Worm (Caenorhabditis elegans): ENCODE results near the gene rps-23.
A peak's percentile ranks its signal among the peaks of the same experiment; 100 is the strongest.

The rps-23 gene

DNA sequence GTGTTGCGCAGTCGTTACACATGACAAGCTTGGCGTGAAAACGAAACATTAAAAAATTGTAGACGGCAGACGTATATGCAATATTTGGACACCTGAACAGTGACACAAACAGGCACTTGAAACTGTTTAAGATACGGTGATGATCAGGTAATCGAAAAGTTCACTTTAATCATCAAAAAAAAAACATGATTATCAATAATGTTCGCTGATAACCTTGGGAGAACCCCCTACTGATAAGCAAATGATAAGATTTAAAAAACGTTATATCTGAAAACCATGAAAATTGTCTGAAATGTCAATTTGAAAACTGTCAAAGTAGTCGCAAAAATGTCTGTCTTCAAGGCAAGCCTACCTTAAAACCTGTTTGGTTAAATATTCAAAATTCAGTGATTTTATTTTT is 9.1 kb upstream of the rps-23 start:
- no peak for TF ChIP-seq dpl-1 (GFP tag; optimal IDR thresholded peaks at IDR 0.05)
- peak; percentile 19 for TF ChIP-seq atf-7 (tag; optimal IDR thresholded peaks at IDR 0.05)
- TF ChIP-seq dox-1 (GFP tag; IDR thresholded peaks at IDR 0.05), result peak; percentile 47; the same call in 1 of the 2 replicates
- peak; percentile 69 for TF ChIP-seq unc-62 (GFP tag; optimal IDR thresholded peaks at IDR 0.05)
- peak; percentile 93 for TF ChIP-seq nhr-80 (tag; optimal IDR thresholded peaks at IDR 0.05)
- TF ChIP-seq lin-40 (tag; optimal IDR thresholded peaks at IDR 0.05), result peak; percentile 19
- no peak for TF ChIP-seq die-1 (tag; optimal IDR thresholded peaks at IDR 0.05)
- no peak for TF ChIP-seq rec-8 (tag; optimal IDR thresholded peaks at IDR 0.05)
- peak; percentile 10 for TF ChIP-seq lin-54 (GFP tag; optimal IDR thresholded peaks at IDR 0.05)

DNA sequence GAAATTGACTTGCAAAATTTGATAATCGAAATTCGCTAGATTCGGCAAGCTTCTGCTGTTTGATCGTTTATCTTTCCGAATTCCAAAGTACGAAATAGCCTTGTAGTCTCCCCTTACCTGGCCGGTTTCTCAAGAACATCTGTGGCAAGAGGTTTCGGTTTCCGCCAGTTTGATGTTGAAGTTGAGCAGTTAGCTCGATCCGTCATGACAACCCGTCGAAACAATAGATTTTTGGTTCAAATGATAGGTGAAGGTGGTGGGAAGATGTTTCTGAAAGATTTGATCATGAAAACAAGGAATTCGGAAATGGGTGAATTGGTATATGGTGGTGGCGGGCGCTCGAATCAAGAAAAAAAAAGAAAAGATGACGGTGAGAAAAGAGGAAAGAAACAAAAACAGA is 7.6 kb upstream of the rps-23 start, which contains the start of gene acs-20:
acs-20 (minus strand) TSS at position 270 of the 400 bp plus-strand sequence.
- no peak for TF ChIP-seq unc-62 (GFP tag; optimal IDR thresholded peaks at IDR 0.05)
- no peak for TF ChIP-seq lag-1 (GFP tag; IDR thresholded peaks at IDR 0.05)
- TF ChIP-seq K12H6.12 (tag; optimal IDR thresholded peaks at IDR 0.05), result no peak
- no peak for TF ChIP-seq lir-1 (GFP tag; conservative IDR thresholded peaks at IDR 0.05)
- no peak for TF ChIP-seq F23B12.7 (tag; optimal IDR thresholded peaks at IDR 0.05; ENCODE audit: insufficient read depth)
- no peak for TF ChIP-seq snpc-4 (GFP tag; optimal IDR thresholded peaks at IDR 0.05)
- TF ChIP-seq snpc-4 (tag; optimal IDR thresholded peaks at IDR 0.05), result no peak
- TF ChIP-seq ekl-4 (GFP tag; IDR thresholded peaks at IDR 0.05), result no peak
- no peak for TF ChIP-seq T07F8.4 (tag; optimal IDR thresholded peaks at IDR 0.05)
- TF ChIP-seq sptf-2 (GFP tag; optimal IDR thresholded peaks at IDR 0.05), result no peak

DNA sequence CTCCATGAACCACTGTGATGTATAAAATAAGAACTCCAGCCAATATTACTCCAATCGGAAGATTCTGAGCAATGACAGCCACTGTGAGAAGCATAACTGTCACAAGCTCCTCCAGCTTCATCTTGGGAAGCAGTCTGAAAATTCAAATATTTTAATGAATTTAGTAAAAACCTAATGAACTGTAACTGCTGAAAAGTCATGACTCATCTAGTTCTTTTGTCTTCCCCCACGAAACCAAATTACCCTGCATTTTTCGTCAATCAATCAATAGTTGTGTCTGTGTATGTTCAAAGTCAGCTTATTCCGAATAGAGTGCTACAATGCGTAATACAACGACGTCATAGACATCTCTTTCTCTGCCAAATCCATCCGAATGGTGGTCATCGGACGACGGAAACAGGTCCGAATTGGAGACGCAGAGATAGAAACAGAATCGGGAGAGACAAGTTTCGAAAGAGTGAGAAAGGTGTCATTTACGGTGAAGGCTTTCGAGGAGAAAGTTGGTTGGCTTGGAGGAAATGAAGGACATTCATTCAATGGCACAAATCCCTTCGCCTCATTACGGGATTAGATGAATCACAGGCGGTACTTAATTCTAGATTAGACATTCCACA is 5.9 kb upstream of the rps-23 start:
- 0 out of 2 replicates have a peak, but pooled peaks have one; percentile 41 for TF ChIP-seq cebp-2 (GFP tag; IDR thresholded peaks at IDR 0.05)
- no peak for TF ChIP-seq ceh-40 (GFP tag; IDR thresholded peaks at IDR 0.05)

DNA sequence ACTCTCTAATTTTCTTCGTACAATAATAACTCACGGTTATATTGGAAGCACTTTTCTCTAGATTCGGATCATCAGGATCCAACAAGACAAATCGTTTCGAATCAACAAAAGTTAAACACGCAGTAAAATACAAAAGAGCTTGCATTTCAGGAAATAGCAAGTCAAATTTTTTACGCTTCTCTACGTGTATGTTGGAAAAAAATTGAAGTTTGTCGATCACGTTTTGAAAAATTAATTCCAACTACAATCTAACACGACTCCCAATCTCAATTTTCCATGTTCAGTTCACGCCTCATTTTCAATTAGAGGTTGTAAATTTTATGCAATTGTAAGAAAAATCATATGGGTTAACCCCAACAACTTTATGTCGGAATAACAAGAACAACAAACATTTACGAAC is 902 bp downstream of the rps-23 start, which contains the start of gene spe-45:
spe-45 (minus strand) TSS at position 145 of the 400 bp plus-strand sequence.
- no peak for TF ChIP-seq sea-2 (GFP tag; IDR thresholded peaks at IDR 0.05)
- no peak for TF ChIP-seq lsy-27 (tag; optimal IDR thresholded peaks at IDR 0.05; ENCODE audit: borderline replicate concordance, insufficient read depth)
- TF ChIP-seq rec-8 (tag; optimal IDR thresholded peaks at IDR 0.05), result no peak
- TF ChIP-seq mel-28 (tag; optimal IDR thresholded peaks at IDR 0.05; ENCODE audit: borderline replicate concordance), result no peak
- 0 out of 2 replicates have a peak, but pooled peaks have one; percentile 37 for TF ChIP-seq Y95B8A.8 (GFP tag; IDR thresholded peaks at IDR 0.05)
- TF ChIP-seq Y53G8AR.9 (GFP tag; conservative IDR thresholded peaks at IDR 0.05), result peak; percentile 79
- TF ChIP-seq madf-6 (GFP tag; IDR thresholded peaks at IDR 0.05), result peak; percentile 73
- no peak for TF ChIP-seq K12H6.12 (tag; optimal IDR thresholded peaks at IDR 0.05)
- TF ChIP-seq F52B5.7 (tag; optimal IDR thresholded peaks at IDR 0.05), result peak; percentile 21
- TF ChIP-seq ekl-4 (GFP tag; IDR thresholded peaks at IDR 0.05), result peak; percentile 78
- peak; percentile 28 for TF ChIP-seq lsl-1 (GFP tag; optimal IDR thresholded peaks at IDR 0.05)
- TF ChIP-seq nhr-90 (tag; optimal IDR thresholded peaks at IDR 0.05), result no peak
- no peak for TF ChIP-seq snpc-1.1 (tag; optimal IDR thresholded peaks at IDR 0.05; ENCODE audit: insufficient read depth)
- no peak for TF ChIP-seq dpff-1 (tag; optimal IDR thresholded peaks at IDR 0.05)
- no peak for TF ChIP-seq F55B11.4 (tag; optimal IDR thresholded peaks at IDR 0.05; ENCODE audit: borderline replicate concordance, insufficient read depth)
- TF ChIP-seq ztf-22 (GFP tag; optimal IDR thresholded peaks at IDR 0.05), result no peak
- TF ChIP-seq tbx-9 (tag; optimal IDR thresholded peaks at IDR 0.05; ENCODE audit: borderline replicate concordance), result no peak
- no peak for TF ChIP-seq akir-1 (GFP tag; optimal IDR thresholded peaks at IDR 0.05)
- peak; percentile 73 for TF ChIP-seq lin-54 (GFP tag; optimal IDR thresholded peaks at IDR 0.05)
- TF ChIP-seq ztf-26 (tag; optimal IDR thresholded peaks at IDR 0.05), result no peak
- TF ChIP-seq F37B4.10 (GFP tag; IDR thresholded peaks at IDR 0.05), result no peak
- no peak for TF ChIP-seq ceh-40 (GFP tag; IDR thresholded peaks at IDR 0.05)
- no peak for TF ChIP-seq ccch-3 (GFP tag; optimal IDR thresholded peaks at IDR 0.05)
- TF ChIP-seq zim-3 (tag; optimal IDR thresholded peaks at IDR 0.05), result no peak
- peak; percentile 16 for TF ChIP-seq unc-130 (GFP tag; optimal IDR thresholded peaks at IDR 0.05)
- TF ChIP-seq lin-35 (GFP tag; optimal IDR thresholded peaks at IDR 0.05), result peak in 1 of 3 experiments; percentile 38
- TF ChIP-seq C17E4.6 (GFP tag; IDR thresholded peaks at IDR 0.05), result no peak

All from whole organism, young adult.